Worm (Caenorhabditis elegans) whole organism, L1 larva: ENCODE measurements around the gene mboa-2.

Experiments
- Y116A8C.19 ChIP-seq: sonication (generic microtip); optimal IDR thresholded peaks from 2 replicates; lab custom pipeline; 2016; ENCODE audit warnings: missing compliant biosample characterization, missing genetic modification characterization, borderline replicate concordance
- alr-1 ChIP-seq: fragments of 200-800 bp; sonication (Bioruptor generic); optimal IDR thresholded peaks from 2 replicates; lab custom pipeline; 2018; ENCODE audit warnings: borderline replicate concordance, mild to moderate bottlenecking, missing genetic modification characterization, missing compliant biosample characterization
- blmp-1 ChIP-seq: fragments of 150-350 bp; optimal IDR thresholded peaks from 2 replicates; lab custom pipeline; 2014; ENCODE audit warnings: missing biosample characterization, missing genetic modification characterization
- ceh-63 ChIP-seq: fragments of 200-800 bp; sonication (Bioruptor generic); optimal IDR thresholded peaks from 2 replicates; lab custom pipeline; 2018; ENCODE audit warnings: mild to moderate bottlenecking, missing genetic modification characterization, missing compliant biosample characterization
- ceh-82 ChIP-seq, 3 experiments: fragments of 150-350 bp in 1 of 3; sonication (generic microtip) in 2 of 3; optimal IDR thresholded peaks; 2 replicates each; lab custom pipeline; 2014 to 2017; ENCODE audit warnings: missing biosample characterization in 3 of 3, missing genetic modification characterization in 3 of 3
- ceh-88 ChIP-seq: fragments of 200-800 bp; sonication (Bioruptor generic); IDR thresholded peaks from 2 replicates; pipeline ENCODE4 v1.3.6; 2022; ENCODE audit warnings: missing genetic modification characterization, missing compliant biosample characterization
- ceh-90 ChIP-seq: sonication (generic microtip); optimal IDR thresholded peaks from 2 replicates; lab custom pipeline; 2016; ENCODE audit warnings: missing genetic modification characterization, missing compliant biosample characterization
- dpl-1 ChIP-seq, 3 experiments: fragments of 150-350 bp in 2 of 3; sonication (generic microtip) in 1 of 3; optimal IDR thresholded peaks; 2 replicates each; lab custom pipeline; 2014 to 2017; ENCODE audit warnings: missing biosample characterization in 3 of 3, missing genetic modification characterization in 3 of 3, missing genetic modification reagents in 3 of 3
- dsc-1 ChIP-seq: sonication (generic microtip); optimal IDR thresholded peaks from 2 replicates; lab custom pipeline; 2016; ENCODE audit warnings: mild to moderate bottlenecking, missing genetic modification characterization, missing compliant biosample characterization
- efl-3 ChIP-seq: fragments of 200-800 bp; sonication (Bioruptor generic); optimal IDR thresholded peaks from 2 replicates; lab custom pipeline; 2018; ENCODE audit warnings: mild to moderate bottlenecking, missing genetic modification characterization, missing compliant biosample characterization
- elt-2 ChIP-seq: sonication (generic microtip); optimal IDR thresholded peaks from 2 replicates; lab custom pipeline; 2016; ENCODE audit warnings: missing genetic modification characterization, mild to moderate bottlenecking, inconsistent platforms, missing compliant biosample characterization, missing genetic modification reagents
- elt-3 ChIP-seq, 6 experiments: fragments of 150-350 bp in 1 of 6; sonication (generic microtip); optimal IDR thresholded peaks; 2 replicates each; lab custom pipeline; 2017 to 2018; ENCODE audit warnings: missing biosample characterization in 6 of 6, missing genetic modification characterization in 6 of 6, inconsistent platforms in 1 of 6
- ets-5 ChIP-seq: fragments of 200-800 bp; sonication (Bioruptor generic); IDR thresholded peaks from 2 replicates; pipeline ENCODE4 v1.3.6; 2022; ENCODE audit warnings: missing genetic modification characterization, missing compliant biosample characterization
- fkh-10 ChIP-seq: sonication (generic microtip); optimal IDR thresholded peaks from 2 replicates; lab custom pipeline; 2017; ENCODE audit warnings: missing biosample characterization, missing genetic modification reagents, missing genetic modification characterization
- fkh-8 ChIP-seq: sonication (generic microtip); optimal IDR thresholded peaks from 2 replicates; lab custom pipeline; 2016; ENCODE audit warnings: mild to moderate bottlenecking, missing genetic modification characterization, missing compliant biosample characterization
- hlh-17 ChIP-seq: fragments of 200-800 bp; sonication (Bioruptor generic); optimal IDR thresholded peaks from 2 replicates; lab custom pipeline; 2018; ENCODE audit warnings: missing genetic modification characterization, mild to moderate bottlenecking, missing compliant biosample characterization, moderate library complexity, borderline replicate concordance
- hpl-2 ChIP-seq: fragments of 150-350 bp; optimal IDR thresholded peaks from 2 replicates; lab custom pipeline; 2014; ENCODE audit warnings: missing biosample characterization, missing genetic modification reagents, missing genetic modification characterization
- jun-1 ChIP-seq: fragments of 150-350 bp; optimal IDR thresholded peaks from 2 replicates; lab custom pipeline; 2014; ENCODE audit warnings: missing biosample characterization, missing genetic modification reagents, missing genetic modification characterization
- lin-13 ChIP-seq: fragments of 150-350 bp; optimal IDR thresholded peaks from 2 replicates; lab custom pipeline; 2014; ENCODE audit warnings: missing biosample characterization, missing genetic modification reagents, missing genetic modification characterization
- lin-14 ChIP-seq: fragments of 200-800 bp; sonication (Bioruptor generic); optimal IDR thresholded peaks from 2 replicates; lab custom pipeline; 2018; ENCODE audit warnings: mild to moderate bottlenecking, missing genetic modification characterization, moderate library complexity, missing compliant biosample characterization
- lin-15B ChIP-seq: fragments of 150-350 bp; sonication (generic microtip); optimal IDR thresholded peaks from 3 replicates; lab custom pipeline; 2014; ENCODE audit warnings: missing biosample characterization, missing genetic modification characterization
- lin-35 ChIP-seq, 2 experiments: fragments of 150-350 bp; optimal IDR thresholded peaks; 2 replicates each; lab custom pipeline; 2014; ENCODE audit warnings: missing biosample characterization in 2 of 2, missing genetic modification characterization in 2 of 2, missing genetic modification reagents in 2 of 2
- lin-39 ChIP-seq: fragments of 150-350 bp; optimal IDR thresholded peaks from 2 replicates; lab custom pipeline; 2014; ENCODE audit warnings: missing biosample characterization, missing genetic modification reagents, missing genetic modification characterization
- lir-3 ChIP-seq: sonication (generic microtip); optimal IDR thresholded peaks from 2 replicates; lab custom pipeline; 2016; ENCODE audit warnings: mild to moderate bottlenecking, missing genetic modification characterization, moderate library complexity, missing compliant biosample characterization; ENCODE audit not compliant: poor library complexity
- lsy-2 ChIP-seq, 2 experiments: fragments of 150-350 bp; optimal IDR thresholded peaks; 2 replicates each; lab custom pipeline; 2014; ENCODE audit warnings: missing biosample characterization in 2 of 2, missing genetic modification characterization in 2 of 2
- mab-9 ChIP-seq: fragments of 200-800 bp; sonication (Bioruptor generic); IDR thresholded peaks from 2 replicates; pipeline ENCODE4 v1.3.6; 2022; ENCODE audit warnings: missing genetic modification reagents, missing genetic modification characterization, missing compliant biosample characterization
- mdl-1 ChIP-seq, 2 experiments: fragments of 150-350 bp; optimal IDR thresholded peaks; 2 replicates each; lab custom pipeline; 2014 to 2017; ENCODE audit warnings: missing biosample characterization in 2 of 2, missing genetic modification characterization in 2 of 2, inconsistent platforms in 1 of 2
- mef-2 ChIP-seq: fragments of 150-350 bp; optimal IDR thresholded peaks from 2 replicates; lab custom pipeline; 2014; ENCODE audit warnings: missing biosample characterization, missing genetic modification characterization
- mep-1 ChIP-seq: fragments of 150-350 bp; optimal IDR thresholded peaks from 2 replicates; lab custom pipeline; 2014; ENCODE audit warnings: missing biosample characterization, missing genetic modification characterization
- nhr-11 ChIP-seq: fragments of 150-350 bp; optimal IDR thresholded peaks from 2 replicates; lab custom pipeline; 2014; ENCODE audit warnings: missing biosample characterization, missing genetic modification characterization
- nhr-19 ChIP-seq: fragments of 200-800 bp; sonication (Bioruptor generic); conservative IDR thresholded peaks from 2 replicates; pipeline ENCODE4 v1.3.6; 2022; ENCODE audit warnings: missing genetic modification characterization, missing compliant biosample characterization
- nhr-20 ChIP-seq: sonication (generic microtip); optimal IDR thresholded peaks from 2 replicates; lab custom pipeline; 2016; ENCODE audit warnings: mild to moderate bottlenecking, missing genetic modification characterization, missing compliant biosample characterization
- nhr-237 ChIP-seq: fragments of 150-350 bp; optimal IDR thresholded peaks from 2 replicates; lab custom pipeline; 2014; ENCODE audit warnings: missing biosample characterization, missing genetic modification characterization
- nhr-28 ChIP-seq: fragments of 150-350 bp; optimal IDR thresholded peaks from 2 replicates; lab custom pipeline; 2014; ENCODE audit warnings: missing biosample characterization, missing genetic modification characterization
- nhr-47 ChIP-seq: sonication (generic microtip); optimal IDR thresholded peaks from 2 replicates; lab custom pipeline; 2016; ENCODE audit warnings: mild to moderate bottlenecking, missing genetic modification characterization, moderate library complexity, missing compliant biosample characterization
- nhr-77 ChIP-seq: fragments of 150-350 bp; optimal IDR thresholded peaks from 2 replicates; lab custom pipeline; 2014; ENCODE audit warnings: missing biosample characterization, missing genetic modification characterization
- nhr-84 ChIP-seq: sonication (generic microtip); optimal IDR thresholded peaks from 2 replicates; lab custom pipeline; 2017; ENCODE audit warnings: missing biosample characterization, missing genetic modification characterization
- nhr-85 ChIP-seq: sonication (generic microtip); peaks from one replicate; lab custom pipeline; 2016; ENCODE audit warnings: missing genetic modification characterization, inconsistent platforms, missing compliant biosample characterization
- pag-3 ChIP-seq: sonication (generic microtip); optimal IDR thresholded peaks from 2 replicates; lab custom pipeline; 2017; ENCODE audit warnings: missing genetic modification characterization, mild to moderate bottlenecking, missing compliant biosample characterization, antibody characterized with exemption, borderline replicate concordance; ENCODE audit not compliant: insufficient read depth
- pax-3 ChIP-seq: fragments of 200-800 bp; sonication (Bioruptor generic); optimal IDR thresholded peaks from 2 replicates; lab custom pipeline; 2018; ENCODE audit warnings: mild to moderate bottlenecking, missing genetic modification characterization, moderate library complexity, missing compliant biosample characterization
- sox-4 ChIP-seq: sonication (generic microtip); optimal IDR thresholded peaks from 2 replicates; lab custom pipeline; 2016; ENCODE audit warnings: missing genetic modification characterization, missing compliant biosample characterization
- swsn-7 ChIP-seq: sonication (generic microtip); optimal IDR thresholded peaks from 2 replicates; lab custom pipeline; 2016; ENCODE audit warnings: missing genetic modification characterization, missing compliant biosample characterization
- unc-130 ChIP-seq: fragments of 150-350 bp; optimal IDR thresholded peaks from 2 replicates; lab custom pipeline; 2017; ENCODE audit warnings: missing biosample characterization, missing genetic modification characterization, inconsistent platforms
- unc-62 ChIP-seq: fragments of 150-350 bp; optimal IDR thresholded peaks from 2 replicates; lab custom pipeline; 2014; ENCODE audit warnings: missing biosample characterization, missing genetic modification reagents, missing genetic modification characterization
- unc-86 ChIP-seq: sonication (generic microtip); optimal IDR thresholded peaks from 2 replicates; lab custom pipeline; 2016; ENCODE audit warnings: missing genetic modification characterization, missing compliant biosample characterization
- unc-98 ChIP-seq: fragments of 200-800 bp; sonication (Bioruptor generic); IDR thresholded peaks from 2 replicates; pipeline ENCODE4 v1.3.6; 2022; ENCODE audit warnings: missing genetic modification characterization, missing compliant biosample characterization
- vab-15 ChIP-seq: sonication (generic microtip); optimal IDR thresholded peaks from 2 replicates; lab custom pipeline; 2017; ENCODE audit warnings: missing genotype, mild to moderate bottlenecking, missing genetic modification characterization, missing compliant biosample characterization
- zag-1 ChIP-seq: fragments of 150-350 bp; optimal IDR thresholded peaks from 2 replicates; lab custom pipeline; 2014; ENCODE audit warnings: missing biosample characterization, missing genetic modification characterization
- zip-4 ChIP-seq: fragments of 200-800 bp; sonication (Bioruptor generic); optimal IDR thresholded peaks from 2 replicates; lab custom pipeline; 2018; ENCODE audit warnings: mild to moderate bottlenecking, missing genetic modification characterization, moderate library complexity, missing compliant biosample characterization

mboa-2 gene

ce11 chrV:11087119-11087518 lies 35.2 kb downstream of the mboa-2 start (continued):
- TF ChIP-seq elt-3 (tag; optimal IDR thresholded peaks at IDR 0.05; lab: Kevin White, UChicago) = peak in 2 of 6 experiments; percentile 67 to 75
- no peak for TF ChIP-seq vab-15 (tag; lab: Kevin White, UChicago)
- TF ChIP-seq swsn-7 = no peak
- TF ChIP-seq nhr-47 = no peak
- no peak for TF ChIP-seq nhr-28 (tag; lab: Kevin White, UChicago)
- peak; percentile 40 for TF ChIP-seq nhr-20 (tag; lab: Kevin White, UChicago)
- TF ChIP-seq mep-1 (tag; lab: Kevin White, UChicago) = no peak
- peak; percentile 99 for TF ChIP-seq elt-2 (tag; lab: Kevin White, UChicago)
- peak; percentile 3 for TF ChIP-seq blmp-1 (tag; lab: Kevin White, UChicago)
- TF ChIP-seq ceh-88 (GFP tag; lab: Robert Waterston, UW) = no peak
- peak; percentile 32 for TF ChIP-seq lin-14 (GFP tag; lab: Kevin White, UChicago)
- no peak for TF ChIP-seq pag-3 (tag; lab: Kevin White, UChicago)
- no peak for TF ChIP-seq nhr-19 (GFP tag; lab: Robert Waterston, UW)
- no peak for TF ChIP-seq lin-15B (tag; lab: Kevin White, UChicago)
- TF ChIP-seq hlh-17 (GFP tag; lab: Kevin White, UChicago) = no peak
- TF ChIP-seq unc-130 (tag; lab: Kevin White, UChicago) = no peak
- no peak for TF ChIP-seq Y116A8C.19 (tag; lab: Kevin White, UChicago)
- no peak for TF ChIP-seq dsc-1

ce11 chrV:11083691-11084090 lies 38.6 kb downstream of the mboa-2 start:
- no peak for TF ChIP-seq fkh-8 (tag; lab: Kevin White, UChicago)
- no peak for TF ChIP-seq sox-4
- TF ChIP-seq lin-14 (GFP tag; lab: Kevin White, UChicago) = peak; percentile 92
- no peak for TF ChIP-seq ceh-88 (GFP tag; lab: Robert Waterston, UW)
- no peak for TF ChIP-seq hpl-2 (GFP tag; lab: Kevin White, UChicago)
- no peak for TF ChIP-seq mef-2 (tag; lab: Kevin White, UChicago)
- no peak for TF ChIP-seq zip-4 (GFP tag; lab: Kevin White, UChicago)
- no peak for TF ChIP-seq pax-3 (tag; lab: Kevin White, UChicago)
- no peak for TF ChIP-seq unc-98
- no peak for TF ChIP-seq ets-5 (GFP tag; lab: Robert Waterston, UW)
- TF ChIP-seq lin-13 (GFP tag; lab: Kevin White, UChicago) = no peak
- TF ChIP-seq vab-15 (tag; lab: Kevin White, UChicago) = no peak
- no peak for TF ChIP-seq lir-3 (tag; lab: Kevin White, UChicago)
- TF ChIP-seq ceh-90 = no peak
- TF ChIP-seq mab-9 = no peak
- TF ChIP-seq mep-1 (tag; lab: Kevin White, UChicago) = peak; percentile 49
- TF ChIP-seq ceh-82 (tag; optimal IDR thresholded peaks at IDR 0.05; lab: Kevin White, UChicago) = peak in 2 of 3 experiments; percentile 24 to 42
- no peak for TF ChIP-seq jun-1
- no peak for TF ChIP-seq Y116A8C.19 (tag; lab: Kevin White, UChicago)
- no peak for TF ChIP-seq unc-62 (GFP tag; lab: Kevin White, UChicago)
- TF ChIP-seq unc-86 (tag; lab: Kevin White, UChicago) = no peak
- TF ChIP-seq mdl-1 (tag; optimal IDR thresholded peaks at IDR 0.05; lab: Kevin White, UChicago) = peak in 1 of 2 experiments; percentile 70
- TF ChIP-seq pag-3 (tag; lab: Kevin White, UChicago) = peak; percentile 88
- TF ChIP-seq alr-1 (tag; lab: Kevin White, UChicago) = no peak
- no peak for TF ChIP-seq nhr-84 (tag; lab: Kevin White, UChicago)
- peak in 1 of 3 experiments; percentile 27 for TF ChIP-seq dpl-1 (GFP tag; optimal IDR thresholded peaks at IDR 0.05; lab: Kevin White, UChicago)
- no peak for TF ChIP-seq zag-1 (tag; lab: Kevin White, UChicago)
- TF ChIP-seq nhr-77 = peak; percentile 66
- no peak for TF ChIP-seq fkh-10 (GFP tag; lab: Kevin White, UChicago)
- TF ChIP-seq nhr-237 (tag; lab: Kevin White, UChicago) = no peak
- no peak for TF ChIP-seq lin-39
- no peak for TF ChIP-seq nhr-28 (tag; lab: Kevin White, UChicago)
- no peak for TF ChIP-seq efl-3 (GFP tag; lab: Kevin White, UChicago)
- TF ChIP-seq lin-35 (GFP tag; optimal IDR thresholded peaks at IDR 0.05; lab: Kevin White, UChicago) = peak in 1 of 2 experiments; percentile 10
- TF ChIP-seq hlh-17 (GFP tag; lab: Kevin White, UChicago) = no peak
- TF ChIP-seq lsy-2 (tag; optimal IDR thresholded peaks at IDR 0.05; lab: Kevin White, UChicago) = peak; percentile 23 to 60
- no peak for TF ChIP-seq nhr-85 (tag; lab: Kevin White, UChicago)
- TF ChIP-seq nhr-11 (tag; lab: Kevin White, UChicago) = no peak
- TF ChIP-seq ceh-63 (GFP tag; lab: Kevin White, UChicago) = no peak
- TF ChIP-seq nhr-19 (GFP tag; lab: Robert Waterston, UW) = peak; percentile 67
